Fruit fly (Drosophila melanogaster) whole organism, embryonic: ENCODE measurements around the gene mask.

Experiments
- CG11093 ChIP-seq: fragments of 200-800 bp; sonication (Bioruptor generic); IDR thresholded peaks from 3 replicates; pipeline ENCODE4 v1.3.6; 2022; ENCODE audit warnings: missing biosample characterization, missing genetic modification characterization
- CG11398 ChIP-seq: fragments of 200-800 bp; sonication (Bioruptor generic); optimal IDR thresholded peaks from 2 replicates; lab custom pipeline; 2016; ENCODE audit warnings: missing biosample characterization, missing genetic modification characterization
- CG12299 ChIP-seq: fragments of 200-800 bp; sonication (Bioruptor generic); optimal IDR thresholded peaks from 2 replicates; lab custom pipeline; 2018; ENCODE audit warnings: missing biosample characterization, mild to moderate bottlenecking, missing genetic modification characterization
- CG12391 ChIP-seq: fragments of 200-800 bp; sonication (Bioruptor generic); optimal IDR thresholded peaks from 3 replicates; lab custom pipeline; 2018; ENCODE audit warnings: missing biosample characterization, mild to moderate bottlenecking, missing genetic modification characterization, moderate library complexity
- CG13287 ChIP-seq: fragments of 200-800 bp; sonication (Bioruptor generic); IDR thresholded peaks from 2 replicates; pipeline ENCODE4 v1.3.6; 2022; ENCODE audit warnings: missing biosample characterization, missing genetic modification characterization; ENCODE audit not compliant: partially characterized antibody
- CG13775 ChIP-seq: fragments of 200-800 bp; sonication (Bioruptor generic); optimal IDR thresholded peaks from 3 replicates; lab custom pipeline; 2017; ENCODE audit warnings: missing biosample characterization, mild to moderate bottlenecking, missing genetic modification characterization
- CG1647 ChIP-seq: fragments of 200-800 bp; sonication (Bioruptor generic); optimal IDR thresholded peaks from 3 replicates; lab custom pipeline; 2016; ENCODE audit warnings: missing biosample characterization, missing genetic modification characterization
- CG17359 ChIP-seq: fragments of 200-800 bp; sonication (Bioruptor generic); optimal IDR thresholded peaks from 3 replicates; lab custom pipeline; 2018; ENCODE audit warnings: missing biosample characterization, mild to moderate bottlenecking, missing genetic modification characterization, moderate library complexity
- CG18262 ChIP-seq: fragments of 200-800 bp; optimal IDR thresholded peaks from 3 replicates; lab custom pipeline; 2019; ENCODE audit warnings: missing biosample characterization, mild to moderate bottlenecking, missing genetic modification characterization, moderate library complexity
- CG2202 ChIP-seq: fragments of 200-800 bp; sonication (Bioruptor generic); optimal IDR thresholded peaks from 2 replicates; lab custom pipeline; 2018; ENCODE audit warnings: missing biosample characterization, mild to moderate bottlenecking, missing genetic modification characterization
- CG2875 ChIP-seq: fragments of 200-800 bp; sonication (Bioruptor generic); optimal IDR thresholded peaks from 2 replicates; lab custom pipeline; 2017; ENCODE audit warnings: missing biosample characterization, mild to moderate bottlenecking, missing genetic modification characterization, missing genetic modification reagents
- CG31441 ChIP-seq: fragments of 200-800 bp; sonication (Bioruptor generic); IDR thresholded peaks from 2 replicates; pipeline ENCODE4 v1.3.6; 2022; ENCODE audit warnings: missing biosample characterization, missing genetic modification characterization
- CG3163 ChIP-seq: fragments of 200-800 bp; sonication (Bioruptor generic); optimal IDR thresholded peaks from 3 replicates; lab custom pipeline; 2016; ENCODE audit warnings: missing biosample characterization, missing genetic modification characterization
- CG4328 ChIP-seq: fragments of 200-800 bp; sonication (Bioruptor generic); optimal IDR thresholded peaks from 3 replicates; lab custom pipeline; 2017; ENCODE audit warnings: missing biosample characterization, missing genetic modification reagents, missing genetic modification characterization
- CG5245 ChIP-seq: fragments of 200-800 bp; sonication (Bioruptor generic); optimal IDR thresholded peaks from 3 replicates; lab custom pipeline; 2016; ENCODE audit warnings: missing biosample characterization, missing genetic modification characterization
- CG5953 ChIP-seq: fragments of 200-800 bp; sonication (Bioruptor generic); IDR thresholded peaks from 2 replicates; pipeline ENCODE4 v1.3.6; 2022; ENCODE audit warnings: missing biosample characterization, missing genetic modification characterization
- CG6272 ChIP-seq: fragments of 200-800 bp; sonication (Bioruptor generic); IDR thresholded peaks from 2 replicates; pipeline ENCODE4 v1.3.6; 2022; ENCODE audit warnings: missing biosample characterization, missing genetic modification characterization
- CG7928 ChIP-seq: fragments of 200-800 bp; sonication (Bioruptor generic); optimal IDR thresholded peaks from 2 replicates; lab custom pipeline; 2017; ENCODE audit warnings: missing biosample characterization, mild to moderate bottlenecking, missing genetic modification characterization
- CG8388 ChIP-seq: fragments of 200-800 bp; sonication (Bioruptor generic); optimal IDR thresholded peaks from 2 replicates; lab custom pipeline; 2019; ENCODE audit warnings: missing biosample characterization, mild to moderate bottlenecking, missing genetic modification characterization, moderate library complexity
- CG8924 ChIP-seq: fragments of 200-800 bp; optimal IDR thresholded peaks from 3 replicates; lab custom pipeline; 2019; ENCODE audit warnings: missing biosample characterization, mild to moderate bottlenecking, missing genetic modification characterization, moderate library complexity
- CG9797 ChIP-seq: fragments of 200-800 bp; sonication (Bioruptor generic); optimal IDR thresholded peaks from 3 replicates; lab custom pipeline; 2018; ENCODE audit warnings: missing biosample characterization, mild to moderate bottlenecking, missing genetic modification characterization
- Fer1 ChIP-seq: fragments of 200-800 bp; sonication (Bioruptor generic); optimal IDR thresholded peaks from 2 replicates; lab custom pipeline; 2017; ENCODE audit warnings: missing biosample characterization, mild to moderate bottlenecking, missing genetic modification characterization
- Lim3 ChIP-seq: fragments of 200-800 bp; sonication (Bioruptor generic); IDR thresholded peaks from 2 replicates; pipeline ENCODE4 v1.3.6; 2022; ENCODE audit warnings: missing biosample characterization, missing genetic modification characterization
- Meics ChIP-seq: fragments of 200-800 bp; sonication (Bioruptor generic); optimal IDR thresholded peaks from 2 replicates; lab custom pipeline; 2017; ENCODE audit warnings: missing biosample characterization, mild to moderate bottlenecking, missing genetic modification characterization
- Myb ChIP-seq: fragments of 200-800 bp; sonication (Bioruptor generic); optimal IDR thresholded peaks from 2 replicates; lab custom pipeline; 2016; ENCODE audit warnings: missing biosample characterization, missing genetic modification characterization
- NC2β ChIP-seq: fragments of 200-800 bp; sonication (Bioruptor generic); optimal IDR thresholded peaks from 2 replicates; lab custom pipeline; 2016; ENCODE audit warnings: missing biosample characterization, missing genetic modification characterization
- Oli ChIP-seq: fragments of 200-800 bp; sonication (Bioruptor generic); optimal IDR thresholded peaks from 2 replicates; lab custom pipeline; 2018; ENCODE audit warnings: missing biosample characterization, mild to moderate bottlenecking, missing genetic modification characterization, moderate library complexity
- Sin3A ChIP-seq: fragments of >200 bp; optimal IDR thresholded peaks from 2 replicates; lab custom pipeline; 2018
- amos ChIP-seq: fragments of 200-800 bp; sonication (Bioruptor generic); IDR thresholded peaks from 2 replicates; pipeline ENCODE4 v1.3.6; 2022; ENCODE audit warnings: missing biosample characterization, missing genetic modification characterization; ENCODE audit not compliant: partially characterized antibody
- ara ChIP-seq: fragments of 200-800 bp; sonication (Bioruptor generic); IDR thresholded peaks from 2 replicates; pipeline ENCODE4 v1.3.6; 2022; ENCODE audit warnings: missing biosample characterization, missing genetic modification characterization
- bigmax ChIP-seq: fragments of 200-800 bp; sonication (Bioruptor generic); optimal IDR thresholded peaks from 2 replicates; lab custom pipeline; 2018; ENCODE audit warnings: missing biosample characterization, mild to moderate bottlenecking, missing genetic modification characterization
- cad ChIP-seq: fragments of >200 bp; optimal IDR thresholded peaks from 2 replicates; lab custom pipeline; 2017; ENCODE audit warnings: missing biosample characterization, missing genetic modification characterization
- cato ChIP-seq: fragments of 200-800 bp; sonication (Bioruptor generic); optimal IDR thresholded peaks from 2 replicates; lab custom pipeline; 2016; ENCODE audit warnings: missing biosample characterization, missing genetic modification characterization, borderline replicate concordance
- chn ChIP-seq: fragments of 200-800 bp; sonication (Bioruptor generic); optimal IDR thresholded peaks from 2 replicates; lab custom pipeline; 2016; ENCODE audit warnings: missing biosample characterization, missing genetic modification characterization
- ci ChIP-seq: fragments of 200-800 bp; sonication (Bioruptor generic); IDR thresholded peaks from 3 replicates; pipeline ENCODE4 v1.3.6; 2022; ENCODE audit warnings: missing biosample characterization, missing genetic modification characterization
- esg ChIP-seq: fragments of 200-800 bp; sonication (Bioruptor generic); conservative IDR thresholded peaks from 2 replicates; pipeline ENCODE4 v1.3.6; 2022; ENCODE audit warnings: missing biosample characterization, missing genetic modification characterization
- fd3F ChIP-seq: fragments of 200-800 bp; sonication (Bioruptor generic); optimal IDR thresholded peaks from 2 replicates; lab custom pipeline; 2018; ENCODE audit warnings: missing biosample characterization, mild to moderate bottlenecking, missing genetic modification characterization, moderate library complexity
- gcm2 ChIP-seq: fragments of 200-800 bp; sonication (Bioruptor generic); optimal IDR thresholded peaks from 2 replicates; lab custom pipeline; 2016; ENCODE audit warnings: missing biosample characterization, missing genetic modification characterization
- h ChIP-seq: fragments of >200 bp; optimal IDR thresholded peaks from 2 replicates; lab custom pipeline; 2017
- jing ChIP-seq: fragments of 200-800 bp; sonication (Bioruptor generic); optimal IDR thresholded peaks from 2 replicates; lab custom pipeline; 2018; ENCODE audit warnings: missing biosample characterization, mild to moderate bottlenecking, missing genetic modification characterization
- lab ChIP-seq: fragments of 200-800 bp; sonication (Bioruptor generic); optimal IDR thresholded peaks from 3 replicates; lab custom pipeline; 2017; ENCODE audit warnings: missing biosample characterization, missing genetic modification characterization, mild to moderate bottlenecking, moderate library complexity, missing genetic modification reagents
- lbe ChIP-seq: fragments of 200-800 bp; sonication (Bioruptor generic); optimal IDR thresholded peaks from 2 replicates; lab custom pipeline; 2016; ENCODE audit warnings: missing biosample characterization, mild to moderate bottlenecking, missing genetic modification characterization
- maf-S ChIP-seq: fragments of 200-800 bp; sonication (Bioruptor generic); optimal IDR thresholded peaks from 2 replicates; lab custom pipeline; 2016; ENCODE audit warnings: missing biosample characterization, missing genetic modification characterization
- rib ChIP-seq: fragments of 200-800 bp; sonication (Bioruptor generic); IDR thresholded peaks from 2 replicates; pipeline ENCODE4 v1.3.6; 2022; ENCODE audit warnings: missing biosample characterization, missing genetic modification characterization
- slbo ChIP-seq: fragments of 200-800 bp; sonication (Bioruptor generic); IDR thresholded peaks from 2 replicates; pipeline ENCODE4 v1.3.6; 2022; ENCODE audit warnings: missing biosample characterization, missing genetic modification characterization
- slp2 ChIP-seq: fragments of 200-800 bp; sonication (Bioruptor generic); optimal IDR thresholded peaks from 2 replicates; lab custom pipeline; 2016; ENCODE audit warnings: missing biosample characterization, missing genetic modification characterization
- sr ChIP-seq: fragments of 200-800 bp; sonication (Bioruptor generic); IDR thresholded peaks from 3 replicates; pipeline ENCODE4 v1.3.6; 2022; ENCODE audit warnings: missing biosample characterization, missing genetic modification characterization
- tin ChIP-seq: fragments of 200-800 bp; sonication (Bioruptor generic); optimal IDR thresholded peaks from 3 replicates; lab custom pipeline; 2016; ENCODE audit warnings: missing biosample characterization, missing genetic modification characterization
- tna ChIP-seq: fragments of 200-800 bp; sonication (Bioruptor generic); IDR thresholded peaks from 2 replicates; pipeline ENCODE4 v1.3.6; 2022; ENCODE audit warnings: missing biosample characterization, missing genetic modification characterization; ENCODE audit not compliant: partially characterized antibody
- tx ChIP-seq: fragments of 200-800 bp; sonication (Bioruptor generic); optimal IDR thresholded peaks from 2 replicates; lab custom pipeline; 2016; ENCODE audit warnings: missing biosample characterization, missing genetic modification characterization
- vfl ChIP-seq: fragments of 200-800 bp; sonication (Bioruptor generic); optimal IDR thresholded peaks from 2 replicates; lab custom pipeline; 2016; ENCODE audit warnings: missing biosample characterization, missing genetic modification characterization

Gene mask

dm6 chr3R:24289768-24290349, 59.5 kb downstream of the mask start, which contains the start of the genes CG34290 and Uck (continued):
- TF ChIP-seq Oli (tag; lab: Kevin White, UChicago): peak; percentile 47
- TF ChIP-seq Sin3A (lab: Kevin White, UChicago): peak; percentile 62
- peak; percentile 92 for TF ChIP-seq Fer1 (GFP tag; lab: Kevin White, UChicago)
- peak; percentile 71 for TF ChIP-seq CG17359 (tag; lab: Kevin White, UChicago)
- no peak for TF ChIP-seq cato (GFP tag; lab: Kevin White, UChicago)
- peak; percentile 79 for TF ChIP-seq CG31441
- TF ChIP-seq gcm2 (GFP tag; lab: Kevin White, UChicago): peak; percentile 9
- no peak for TF ChIP-seq Lim3 (GFP tag; lab: Robert Waterston, UW)
- TF ChIP-seq CG13287 (GFP tag; lab: Robert Waterston, UW): peak; percentile 94
- peak; percentile 49 for TF ChIP-seq slbo (GFP tag; lab: Robert Waterston, UW)
- TF ChIP-seq amos (GFP tag; lab: Robert Waterston, UW): peak; percentile 87
- TF ChIP-seq fd3F (GFP tag; lab: Kevin White, UChicago): peak; percentile 67
- peak; percentile 82 for TF ChIP-seq CG4328 (GFP tag; lab: Kevin White, UChicago)
- peak; percentile 48; the same call in 1 of the 2 replicates for TF ChIP-seq CG5953 (GFP tag; lab: Robert Waterston, UW)
- TF ChIP-seq h: no peak
- TF ChIP-seq slp2: peak; percentile 74
- TF ChIP-seq CG7928 (GFP tag; lab: Kevin White, UChicago): no peak
- peak; percentile 72 for TF ChIP-seq CG9797 (GFP tag; lab: Kevin White, UChicago)
- TF ChIP-seq CG2875 (GFP tag; lab: Kevin White, UChicago): peak; percentile 57
- peak; percentile 34 for TF ChIP-seq CG8924 (tag; lab: Kevin White, UChicago)
- peak; percentile 54 for TF ChIP-seq maf-S (GFP tag; lab: Kevin White, UChicago)
- peak; percentile 68 for TF ChIP-seq CG3163 (GFP tag; lab: Kevin White, UChicago)
- TF ChIP-seq lab (GFP tag; lab: Kevin White, UChicago): peak; percentile 93
- TF ChIP-seq tin (GFP tag; lab: Kevin White, UChicago): peak; percentile 54
- TF ChIP-seq ara (GFP tag; lab: Robert Waterston, UW): peak; percentile 36; the same call in 1 of the 2 replicates
- TF ChIP-seq vfl (GFP tag; lab: Kevin White, UChicago): peak; percentile 16
- peak; percentile 80 for TF ChIP-seq CG12391 (tag; lab: Kevin White, UChicago)
- 0 out of 3 replicates have a peak, but pooled peaks have one; percentile 50 for TF ChIP-seq sr (GFP tag; lab: Robert Waterston, UW)
- TF ChIP-seq CG8388 (GFP tag; lab: Kevin White, UChicago): peak; percentile 38
- peak; percentile 67 for TF ChIP-seq lbe (GFP tag; lab: Kevin White, UChicago)
- TF ChIP-seq tna (GFP tag; lab: Robert Waterston, UW): peak; percentile 43
- TF ChIP-seq rib: no peak
- TF ChIP-seq chn (GFP tag; lab: Kevin White, UChicago): peak; percentile 47
- 0 out of 3 replicates have a peak, but pooled peaks have one; percentile 22 for TF ChIP-seq CG11093 (GFP tag; lab: Robert Waterston, UW)
- peak; percentile 59 for TF ChIP-seq CG12299
- no peak for TF ChIP-seq cad (GFP tag; lab: Kevin White, UChicago)
- peak; percentile 84 for TF ChIP-seq CG13775 (GFP tag; lab: Kevin White, UChicago)
- peak; percentile 84 for TF ChIP-seq NC2β
- peak; percentile 47 for TF ChIP-seq jing (GFP tag; lab: Kevin White, UChicago)
- peak; percentile 48 for TF ChIP-seq CG5245
- TF ChIP-seq esg: no peak
- TF ChIP-seq ci (GFP tag; lab: Robert Waterston, UW): peak; percentile 94
- TF ChIP-seq Myb (GFP tag; lab: Kevin White, UChicago): peak; percentile 99
- peak; percentile 63 for TF ChIP-seq CG18262 (tag; lab: Kevin White, UChicago)
- peak; percentile 67 for TF ChIP-seq tx
- peak; percentile 90 for TF ChIP-seq Meics (GFP tag; lab: Kevin White, UChicago)
- peak; percentile 64 for TF ChIP-seq bigmax
- TF ChIP-seq CG2202 (tag; lab: Kevin White, UChicago): peak; percentile 48
- TF ChIP-seq CG1647 (GFP tag; lab: Kevin White, UChicago): peak; percentile 78
- TF ChIP-seq CG6272 (GFP tag; lab: Robert Waterston, UW): peak; percentile 15; the same call in 1 of the 2 replicates
- peak; percentile 79 for TF ChIP-seq CG11398 (GFP tag; lab: Kevin White, UChicago)
